Worm (Caenorhabditis elegans) whole organism, young adult: ENCODE results near the gene cdl-1.

Source experiments
- C06A6.2 ChIP-seq: fragments of 200-800 bp; sonication (Bioruptor generic); conservative IDR thresholded peaks from 2 replicates; pipeline ENCODE4 v1.3.6; 2022; ENCODE audit warnings: missing genetic modification characterization, missing compliant biosample characterization
- C17E4.6 ChIP-seq: fragments of 200-800 bp; sonication (Bioruptor generic); IDR thresholded peaks from 2 replicates; pipeline ENCODE4 v1.3.6; 2022; ENCODE audit warnings: missing genetic modification reagents, missing genetic modification characterization, missing compliant biosample characterization
- D2030.7 ChIP-seq: fragments of 200-800 bp; sonication (Bioruptor generic); IDR thresholded peaks from 2 replicates; pipeline ENCODE4 v1.3.6; 2022; ENCODE audit warnings: missing genetic modification reagents, missing genetic modification characterization, missing compliant biosample characterization
- F49E8.2 ChIP-seq: sonication (generic microtip); optimal IDR thresholded peaks from 3 replicates; lab custom pipeline; 2017; ENCODE audit warnings: missing genetic modification characterization, mild to moderate bottlenecking, missing compliant biosample characterization, antibody characterized with exemption, moderate library complexity; ENCODE audit not compliant: insufficient read depth
- Y53F4B.3 ChIP-seq: fragments of 200-800 bp; sonication (Bioruptor generic); IDR thresholded peaks from 2 replicates; pipeline ENCODE4 v1.3.6; 2022; ENCODE audit warnings: missing genetic modification reagents, missing genetic modification characterization, missing compliant biosample characterization
- Y79H2A.3 ChIP-seq: fragments of 200-800 bp; sonication (Bioruptor generic); conservative IDR thresholded peaks from 2 replicates; pipeline ENCODE4 v1.3.6; 2022; ENCODE audit warnings: missing genetic modification reagents, missing genetic modification characterization, missing compliant biosample characterization
- Y95B8A.8 ChIP-seq: fragments of 200-800 bp; sonication (Bioruptor generic); IDR thresholded peaks from 2 replicates; pipeline ENCODE4 v1.3.6; 2022; ENCODE audit warnings: missing genetic modification reagents, missing genetic modification characterization, missing compliant biosample characterization
- akir-1 ChIP-seq: fragments of 200-800 bp; sonication (Bioruptor generic); optimal IDR thresholded peaks from 2 replicates; lab custom pipeline; 2018; ENCODE audit warnings: mild to moderate bottlenecking, missing genetic modification characterization, moderate library complexity, missing compliant biosample characterization
- aptf-3 ChIP-seq: fragments of 200-800 bp; sonication (Bioruptor generic); IDR thresholded peaks from 2 replicates; pipeline ENCODE4 v1.3.6; 2022; ENCODE audit warnings: missing genetic modification characterization, missing compliant biosample characterization
- attf-3 ChIP-seq: fragments of 200-800 bp; sonication (Bioruptor generic); conservative IDR thresholded peaks from 2 replicates; pipeline ENCODE4 v1.3.6; 2022; ENCODE audit warnings: missing genetic modification reagents, missing genetic modification characterization, missing compliant biosample characterization
- ceh-58 ChIP-seq: fragments of 200-800 bp; sonication (Bioruptor generic); IDR thresholded peaks from 2 replicates; pipeline ENCODE4 v1.3.6; 2022; ENCODE audit warnings: missing genetic modification characterization, missing compliant biosample characterization
- dpl-1 ChIP-seq: fragments of 150-350 bp; optimal IDR thresholded peaks from 2 replicates; lab custom pipeline; 2014; ENCODE audit warnings: missing biosample characterization, missing genetic modification reagents, missing genetic modification characterization
- egl-18 ChIP-seq: fragments of 200-800 bp; sonication (Bioruptor generic); IDR thresholded peaks from 2 replicates; pipeline ENCODE4 v1.3.6; 2022; ENCODE audit warnings: missing genetic modification reagents, missing genetic modification characterization, missing compliant biosample characterization
- ekl-4 ChIP-seq: fragments of 200-800 bp; sonication (Bioruptor generic); IDR thresholded peaks from 2 replicates; pipeline ENCODE4 v1.3.6; 2022; ENCODE audit warnings: missing genetic modification reagents, missing genetic modification characterization, missing compliant biosample characterization
- fkh-3 ChIP-seq: sonication (generic microtip); optimal IDR thresholded peaks from 2 replicates; lab custom pipeline; 2016; ENCODE audit warnings: mild to moderate bottlenecking, missing genetic modification characterization, missing compliant biosample characterization
- him-1 ChIP-seq: sonication (generic microtip); optimal IDR thresholded peaks from 2 replicates; lab custom pipeline; 2016; ENCODE audit warnings: missing genotype, missing genetic modification reagents, missing genetic modification characterization, missing compliant biosample characterization
- hlh-12 ChIP-seq: sonication (generic microtip); optimal IDR thresholded peaks from 2 replicates; lab custom pipeline; 2016; ENCODE audit warnings: missing genetic modification characterization, missing compliant biosample characterization
- hlh-26 ChIP-seq: fragments of 200-800 bp; sonication (Bioruptor generic); conservative IDR thresholded peaks from 2 replicates; pipeline ENCODE4 v1.3.6; 2022; ENCODE audit warnings: missing genetic modification reagents, missing genetic modification characterization, missing compliant biosample characterization
- hmg-1.2 ChIP-seq: fragments of 200-800 bp; sonication (Bioruptor generic); IDR thresholded peaks from 2 replicates; pipeline ENCODE4 v1.3.6; 2022; ENCODE audit warnings: missing genetic modification reagents, missing genetic modification characterization, missing compliant biosample characterization
- lin-40 ChIP-seq: sonication (generic microtip); optimal IDR thresholded peaks from 2 replicates; lab custom pipeline; 2016; ENCODE audit warnings: missing genetic modification characterization, mild to moderate bottlenecking, missing compliant biosample characterization, missing genotype, missing genetic modification reagents
- lin-54 ChIP-seq: fragments of 200-800 bp; sonication (Bioruptor generic); optimal IDR thresholded peaks from 2 replicates; lab custom pipeline; 2018; ENCODE audit warnings: mild to moderate bottlenecking, missing genetic modification characterization, missing compliant biosample characterization
- lsl-1 ChIP-seq: fragments of 200-800 bp; sonication (Bioruptor generic); optimal IDR thresholded peaks from 2 replicates; lab custom pipeline; 2018; ENCODE audit warnings: mild to moderate bottlenecking, missing genetic modification characterization, moderate library complexity, missing compliant biosample characterization
- madf-6 ChIP-seq: fragments of 200-800 bp; sonication (Bioruptor generic); IDR thresholded peaks from 2 replicates; pipeline ENCODE4 v1.3.6; 2022; ENCODE audit warnings: missing genetic modification reagents, missing genetic modification characterization, missing compliant biosample characterization
- mcd-1 ChIP-seq: fragments of 200-800 bp; sonication (Bioruptor generic); IDR thresholded peaks from 2 replicates; pipeline ENCODE4 v1.3.6; 2022; ENCODE audit warnings: missing genetic modification reagents, missing genetic modification characterization, missing compliant biosample characterization
- nfya-1 ChIP-seq: sonication (generic microtip); optimal IDR thresholded peaks from 2 replicates; lab custom pipeline; 2017; ENCODE audit warnings: antibody characterized with exemption, missing compliant biosample characterization, missing genetic modification characterization, borderline replicate concordance; ENCODE audit not compliant: insufficient read depth
- nhr-179 ChIP-seq: sonication (generic microtip); optimal IDR thresholded peaks from 2 replicates; lab custom pipeline; 2016; ENCODE audit warnings: mild to moderate bottlenecking, missing genetic modification characterization, missing compliant biosample characterization
- nhr-27 ChIP-seq: fragments of 200-800 bp; sonication (Bioruptor generic); optimal IDR thresholded peaks from 2 replicates; lab custom pipeline; 2018; ENCODE audit warnings: mild to moderate bottlenecking, missing genetic modification characterization, moderate library complexity, missing compliant biosample characterization
- nhr-90 ChIP-seq: sonication (generic microtip); optimal IDR thresholded peaks from 2 replicates; lab custom pipeline; 2016; ENCODE audit warnings: missing genotype, mild to moderate bottlenecking, missing genetic modification characterization, missing compliant biosample characterization
- rcor-1 ChIP-seq: fragments of 200-800 bp; sonication (Bioruptor generic); IDR thresholded peaks from 2 replicates; pipeline ENCODE4 v1.3.6; 2022; ENCODE audit warnings: missing genetic modification reagents, missing genetic modification characterization, missing compliant biosample characterization
- rpc-1 ChIP-seq, 2 experiments: fragments of 150-350 bp in 1 of 2; sonication (generic microtip) in 1 of 2; optimal IDR thresholded peaks; 2 replicates each; lab custom pipeline; 2014 to 2018; ENCODE audit warnings: missing biosample characterization in 1 of 2, missing genetic modification characterization in 1 of 2, missing genetic modification reagents in 1 of 2, missing genotype in 1 of 2
- snpc-4 ChIP-seq, 5 experiments: fragments of 150-350 bp in 1 of 5; sonication (generic microtip) in 4 of 5; optimal IDR thresholded peaks; 2 replicates each; lab custom pipeline; 2014 to 2018; ENCODE audit warnings: missing genetic modification characterization in 5 of 5, missing biosample characterization in 3 of 5, antibody characterized with exemption in 2 of 5, mild to moderate bottlenecking in 2 of 5, missing compliant biosample characterization in 2 of 5, missing genotype in 2 of 5, moderate library complexity in 2 of 5, missing genetic modification reagents in 1 of 5
- xnd-1 ChIP-seq: sonication (generic microtip); optimal IDR thresholded peaks from 2 replicates; lab custom pipeline; 2016; ENCODE audit warnings: missing genotype, missing genetic modification reagents, missing genetic modification characterization, missing compliant biosample characterization
- ztf-28 ChIP-seq: fragments of 200-800 bp; sonication (Bioruptor generic); IDR thresholded peaks from 2 replicates; pipeline ENCODE4 v1.3.6; 2022; ENCODE audit warnings: missing genetic modification reagents, missing genetic modification characterization, missing compliant biosample characterization
- ztf-3 ChIP-seq: fragments of 200-800 bp; sonication (Bioruptor generic); optimal IDR thresholded peaks from 2 replicates; lab custom pipeline; 2018; ENCODE audit warnings: mild to moderate bottlenecking, missing genetic modification characterization, missing compliant biosample characterization

The cdl-1 gene

DNA sequence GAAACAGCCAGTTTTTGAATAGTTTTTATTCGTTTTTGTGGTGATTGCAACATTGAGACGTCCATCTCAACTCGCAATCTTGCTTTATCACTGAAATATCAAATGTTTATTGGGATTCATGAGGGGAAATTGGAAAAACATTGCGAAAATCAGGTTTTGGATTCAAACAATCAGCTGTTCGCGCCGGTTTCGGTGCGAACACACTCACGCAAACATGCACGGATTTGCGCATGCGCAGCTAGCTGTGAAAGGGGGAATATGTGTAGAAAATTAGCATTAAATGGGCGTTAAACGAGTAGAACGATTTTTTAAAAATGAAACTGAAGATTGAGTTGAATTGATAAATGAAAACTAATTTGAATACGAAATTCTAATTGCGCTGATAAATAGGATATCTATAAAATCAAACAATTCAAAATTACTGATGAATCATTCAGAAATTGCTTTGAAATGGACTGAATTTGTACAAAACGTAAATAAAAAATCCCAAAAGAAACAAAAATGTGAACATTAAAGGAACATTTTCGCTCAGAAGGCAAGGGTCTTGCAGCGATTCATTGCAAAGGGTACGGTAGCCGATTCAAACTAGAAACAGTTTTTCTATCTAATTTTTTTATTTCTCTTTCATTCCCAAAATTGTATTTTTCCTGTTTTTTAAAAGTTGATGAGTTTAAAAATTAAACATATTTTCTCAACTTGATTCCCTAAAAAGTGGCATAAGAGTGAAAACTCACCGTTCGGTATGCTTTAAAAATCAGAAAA is 1.9 kb upstream of the cdl-1 start, which contains the start of gene ect-2 (continued):
- no peak for TF ChIP-seq hmg-1.2 (GFP tag; lab: Robert Waterston, UW)
- TF ChIP-seq xnd-1 (tag; lab: Kevin White, UChicago) = peak; percentile 73
- 0 out of 2 replicates have a peak, but pooled peaks have one; percentile 8 for TF ChIP-seq mcd-1 (GFP tag; lab: Robert Waterston, UW)
- no peak for TF ChIP-seq snpc-4 (GFP tag; optimal IDR thresholded peaks at IDR 0.05; lab: Kevin White, UChicago)
- no peak for TF ChIP-seq snpc-4 (tag; optimal IDR thresholded peaks at IDR 0.05; lab: Kevin White, UChicago)
- TF ChIP-seq attf-3 (GFP tag; lab: Robert Waterston, UW) = no peak
- no peak for TF ChIP-seq akir-1 (GFP tag; lab: Kevin White, UChicago)
- no peak for TF ChIP-seq nfya-1 (tag; lab: Kevin White, UChicago)
- TF ChIP-seq dpl-1 (GFP tag; lab: Kevin White, UChicago) = peak; percentile 50
- peak; percentile 92 for TF ChIP-seq madf-6 (GFP tag; lab: Robert Waterston, UW)
- TF ChIP-seq D2030.7 = peak; percentile 60
- no peak for TF ChIP-seq lin-54
- TF ChIP-seq rcor-1 (GFP tag; lab: Robert Waterston, UW) = 0 out of 2 replicates have a peak, but pooled peaks have one; percentile 14
- peak; percentile 25 for TF ChIP-seq F49E8.2 (tag; lab: Kevin White, UChicago)
- no peak for TF ChIP-seq ztf-28 (GFP tag; lab: Robert Waterston, UW)

DNA sequence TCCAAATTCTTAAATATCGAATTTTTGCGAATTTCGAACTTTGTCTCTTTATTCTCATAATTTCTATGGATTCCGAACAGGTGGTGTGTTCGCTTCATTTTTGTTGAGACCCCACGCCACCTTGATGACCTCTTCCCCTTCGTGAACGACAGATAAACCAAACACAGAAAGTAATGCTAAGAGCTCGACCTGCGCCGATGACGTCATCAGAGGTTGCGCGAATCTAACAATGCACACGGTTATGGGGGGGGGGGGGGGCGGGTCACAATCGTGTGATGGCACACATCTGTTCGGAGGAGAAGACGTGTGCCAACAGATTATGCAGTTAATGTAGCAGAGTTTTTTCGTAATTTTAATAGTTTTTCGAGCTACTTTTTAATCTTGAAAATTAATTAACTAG is 1.0 kb upstream of the cdl-1 start:
- TF ChIP-seq nhr-90 (tag; lab: Kevin White, UChicago) = no peak
- no peak for TF ChIP-seq madf-6 (GFP tag; lab: Robert Waterston, UW)
- no peak for TF ChIP-seq lsl-1 (GFP tag; lab: Kevin White, UChicago)
- no peak for TF ChIP-seq hlh-12 (tag; lab: Kevin White, UChicago)
- TF ChIP-seq Y95B8A.8 (GFP tag; lab: Robert Waterston, UW) = no peak
- no peak for TF ChIP-seq C17E4.6 (GFP tag; lab: Robert Waterston, UW)
- TF ChIP-seq ceh-58 (GFP tag; lab: Robert Waterston, UW) = no peak
- TF ChIP-seq ekl-4 (GFP tag; lab: Robert Waterston, UW) = no peak
- TF ChIP-seq xnd-1 (tag; lab: Kevin White, UChicago) = no peak
- no peak for TF ChIP-seq Y53F4B.3 (GFP tag; lab: Robert Waterston, UW)
- no peak for TF ChIP-seq nhr-27 (tag; lab: Kevin White, UChicago)
- TF ChIP-seq egl-18 (GFP tag; lab: Robert Waterston, UW) = no peak
- no peak for TF ChIP-seq nhr-179 (tag; lab: Kevin White, UChicago)
- no peak for TF ChIP-seq lin-40 (tag; lab: Kevin White, UChicago)
- TF ChIP-seq rpc-1 (optimal IDR thresholded peaks at IDR 0.05; lab: Kevin White, UChicago) = no peak
- TF ChIP-seq rpc-1 (tag; optimal IDR thresholded peaks at IDR 0.05; lab: Kevin White, UChicago) = no peak
- TF ChIP-seq fkh-3 (tag; lab: Kevin White, UChicago) = no peak
- no peak for TF ChIP-seq C06A6.2 (GFP tag; lab: Robert Waterston, UW)
- no peak for TF ChIP-seq ztf-3 (GFP tag; lab: Kevin White, UChicago)
- TF ChIP-seq Y79H2A.3 = no peak

DNA sequence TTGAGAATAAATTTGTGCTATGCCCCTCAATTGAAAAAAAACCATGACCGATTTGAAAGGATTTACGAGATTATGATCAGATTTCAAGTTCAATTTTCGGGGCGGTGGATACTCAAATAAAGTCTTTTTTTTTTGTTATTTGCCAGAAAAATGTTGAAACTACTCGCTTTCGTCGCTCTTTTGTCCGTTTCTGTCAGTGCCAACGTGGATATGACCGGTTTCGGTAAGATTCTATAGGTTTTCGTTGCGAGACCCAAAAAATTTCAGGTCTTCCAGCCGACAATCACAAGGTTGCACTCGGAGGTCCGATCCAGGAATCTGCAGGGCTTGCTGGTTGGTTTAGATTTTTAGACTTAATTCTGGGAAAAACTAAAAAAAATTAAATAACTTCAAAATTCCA is 2.0 kb downstream of the cdl-1 start, which contains the start of gene tag-209:
TSS of gene tag-209 (plus strand) at position 73 of the 400 bp plus-strand sequence.
- TF ChIP-seq nhr-179 (tag; lab: Kevin White, UChicago) (no peak), him-1 (peak; percentile 72), hlh-26 (GFP tag; lab: Robert Waterston, UW) (no peak), ekl-4 (GFP tag; lab: Robert Waterston, UW) (peak; percentile 39; the same call in 1 of the 2 replicates), aptf-3 (no peak)
